Fruit fly (Drosophila melanogaster): ENCODE data around the gene CG33223.

- TF ChIP-seq Dip3 (GFP tag; optimal IDR thresholded peaks at IDR 0.05) (no peak), CG17802 (tag; optimal IDR thresholded peaks at IDR 0.05) (no peak)
Measured at dm6 chrX:8461147-8461546, 22.5 kb downstream of the CG33223 start, which contains the start of gene Es2.
